Fruit fly (Drosophila melanogaster): ENCODE results near the gene Ugt302C1.

Ugt302C1 gene

DNA sequence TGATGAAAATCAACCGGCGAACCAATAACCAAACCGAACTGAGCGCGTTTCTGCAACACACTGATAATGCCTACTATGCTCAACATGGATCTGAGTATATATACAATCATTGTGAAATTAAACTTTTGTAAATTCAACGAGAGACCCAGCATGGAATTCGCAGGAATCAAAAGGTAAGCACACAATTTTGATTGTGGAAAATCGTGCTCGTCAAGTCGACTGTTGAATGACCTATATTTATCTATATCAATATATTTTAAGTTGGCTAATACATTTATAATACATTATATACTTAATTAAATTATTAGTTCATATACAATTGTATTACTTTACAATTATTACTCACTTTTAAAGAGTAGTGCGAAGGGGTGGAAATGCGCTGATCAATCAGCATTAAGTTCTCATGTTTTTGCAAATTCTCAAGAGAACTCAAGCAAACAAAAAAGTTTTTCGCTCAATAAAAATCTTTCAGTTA, 3.1 kb upstream of the Ugt302C1 start, which contains the start of gene Ugt302K1 (continued):
- TF ChIP-seq kah (GFP tag; optimal IDR thresholded peaks at IDR 0.05) (no peak), CG2129 (GFP tag; IDR thresholded peaks at IDR 0.05; ENCODE audit: partially characterized antibody) (no peak), jumu (GFP tag; optimal IDR thresholded peaks at IDR 0.05) (no peak), CG17361 (GFP tag; IDR thresholded peaks at IDR 0.05) (no peak), ara (GFP tag; IDR thresholded peaks at IDR 0.05) (no peak), CG11504 (tag; optimal IDR thresholded peaks at IDR 0.05) (no peak), lbe (GFP tag; optimal IDR thresholded peaks at IDR 0.05) (peak; percentile 58), vfl (GFP tag; optimal IDR thresholded peaks at IDR 0.05) (no peak), ssp (GFP tag; IDR thresholded peaks at IDR 0.05) (no peak), gfzf (GFP tag; optimal IDR thresholded peaks at IDR 0.05) (no peak), CG15514 (GFP tag; optimal IDR thresholded peaks at IDR 0.05) (peak; percentile 6), twi (tag; optimal IDR thresholded peaks at IDR 0.05) (no peak), CG11247 (GFP tag; IDR thresholded peaks at IDR 0.05) (no peak), CG18262 (tag; optimal IDR thresholded peaks at IDR 0.05) (no peak), dan (GFP tag; IDR thresholded peaks at IDR 0.05) (no peak), wdn (GFP tag; IDR thresholded peaks at IDR 0.05) (no peak), inv (GFP tag; IDR thresholded peaks at IDR 0.05; ENCODE audit: partially characterized antibody) (no peak), CG9437 (GFP tag; optimal IDR thresholded peaks at IDR 0.05) (no peak), Vsx1 (GFP tag; optimal IDR thresholded peaks at IDR 0.05) (no peak), jing (GFP tag; optimal IDR thresholded peaks at IDR 0.05) (no peak), gem (tag; optimal IDR thresholded peaks at IDR 0.05) (peak; percentile 56), CG6254 (GFP tag; optimal IDR thresholded peaks at IDR 0.05) (no peak), CG32767 (GFP tag; IDR thresholded peaks at IDR 0.05) (no peak; the same call in 1 of the 2 replicates), Tbp (GFP tag; optimal IDR thresholded peaks at IDR 0.05) (no peak), Taf1 (GFP tag; IDR thresholded peaks at IDR 0.05) (peak; percentile 32; the same call in 1 of the 2 replicates), CG31365 (tag; optimal IDR thresholded peaks at IDR 0.05) (no peak), Antp (GFP tag; optimal IDR thresholded peaks at IDR 0.05) (no peak), CG17328 (GFP tag; IDR thresholded peaks at IDR 0.05) (no peak), CG17385 (GFP tag; optimal IDR thresholded peaks at IDR 0.05) (no peak), CG3163 (GFP tag; optimal IDR thresholded peaks at IDR 0.05) (no peak), Med (GFP tag) (no peak), zfh1 (GFP tag; IDR thresholded peaks at IDR 0.05) (no peak), gsb (GFP tag; IDR thresholded peaks at IDR 0.05) (no peak), sim (GFP tag; IDR thresholded peaks at IDR 0.05) (no peak), Hmr (GFP tag; optimal IDR thresholded peaks at IDR 0.05) (peak; percentile 13), Nf-YC (tag; optimal IDR thresholded peaks at IDR 0.05) (no peak), nmo (GFP tag; optimal IDR thresholded peaks at IDR 0.05) (no peak), tll (GFP tag; optimal IDR thresholded peaks at IDR 0.05) (no peak), CG33213 (GFP tag; optimal IDR thresholded peaks at IDR 0.05) (no peak), Jarid2 (GFP tag; optimal IDR thresholded peaks at IDR 0.05) (no peak), pb (GFP tag; optimal IDR thresholded peaks at IDR 0.05) (no peak), nom (GFP tag; optimal IDR thresholded peaks at IDR 0.05) (no peak), peb (GFP tag; IDR thresholded peaks at IDR 0.05) (no peak), MTF-1 (GFP tag; optimal IDR thresholded peaks at IDR 0.05; ENCODE audit: borderline replicate concordance) (no peak), Atf-2 (GFP tag; optimal IDR thresholded peaks at IDR 0.05) (no peak), Sin3A (optimal IDR thresholded peaks at IDR 0.05) (no peak), Atf3 (GFP tag; optimal IDR thresholded peaks at IDR 0.05) (no peak), CG32772 (GFP tag; IDR thresholded peaks at IDR 0.05) (no peak), Nf-YB (GFP tag; optimal IDR thresholded peaks at IDR 0.05) (no peak), hbn (GFP tag; IDR thresholded peaks at IDR 0.05; ENCODE audit: partially characterized antibody) (no peak), CG10366 (GFP tag; IDR thresholded peaks at IDR 0.05) (no peak), CG9932 (GFP tag; IDR thresholded peaks at IDR 0.05) (no peak; the same call in 1 of the 2 replicates)
